Worm (Caenorhabditis elegans): ENCODE results near the gene lron-12.

Gene lron-12

DNA sequence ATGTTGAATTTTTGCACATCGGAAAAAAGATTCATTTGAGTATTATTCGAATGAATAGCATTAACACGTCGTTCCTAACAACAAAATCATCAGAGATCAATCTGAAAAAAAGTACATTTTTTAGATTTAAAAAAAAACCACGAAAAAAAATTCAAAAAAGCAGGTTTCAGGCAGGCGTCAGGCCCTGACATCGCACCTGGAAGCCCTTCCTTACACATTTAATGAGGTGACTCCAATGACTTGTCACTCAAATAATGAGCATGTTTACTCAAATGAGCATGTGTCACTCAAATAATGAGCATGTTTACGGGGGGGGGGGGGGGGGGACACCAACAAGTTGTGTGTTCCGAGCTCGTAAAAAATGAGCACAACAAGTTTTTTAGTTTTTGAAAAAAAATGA, at the start of gene lron-12:
TSS of gene lron-12 (minus strand) at position 101 of the 400 bp plus-strand sequence.
- TF ChIP-seq unc-62 (GFP tag; optimal IDR thresholded peaks at IDR 0.05): no peak

DNA sequence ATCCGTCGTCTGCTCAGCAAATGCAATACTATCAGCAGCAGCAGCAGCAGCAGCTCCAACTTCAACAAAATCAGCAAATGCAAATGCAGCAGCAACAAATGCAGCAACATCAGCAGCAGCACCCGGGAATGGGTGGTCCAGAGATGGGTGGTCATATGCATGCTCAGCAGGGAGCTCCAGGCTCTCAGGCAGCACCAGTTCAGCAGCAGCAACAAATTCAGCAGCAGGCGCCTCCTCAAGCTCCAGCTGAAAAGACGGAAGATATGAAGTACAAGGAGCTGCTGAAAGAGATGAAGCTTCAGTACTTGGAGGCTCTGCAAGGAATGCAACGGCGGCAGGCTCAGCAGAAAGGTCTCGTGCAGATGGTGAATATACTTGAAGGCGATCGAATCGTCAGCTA, 48.7 kb upstream of the lron-12 start:
- no peak for TF ChIP-seq unc-62 (GFP tag; optimal IDR thresholded peaks at IDR 0.05)

DNA sequence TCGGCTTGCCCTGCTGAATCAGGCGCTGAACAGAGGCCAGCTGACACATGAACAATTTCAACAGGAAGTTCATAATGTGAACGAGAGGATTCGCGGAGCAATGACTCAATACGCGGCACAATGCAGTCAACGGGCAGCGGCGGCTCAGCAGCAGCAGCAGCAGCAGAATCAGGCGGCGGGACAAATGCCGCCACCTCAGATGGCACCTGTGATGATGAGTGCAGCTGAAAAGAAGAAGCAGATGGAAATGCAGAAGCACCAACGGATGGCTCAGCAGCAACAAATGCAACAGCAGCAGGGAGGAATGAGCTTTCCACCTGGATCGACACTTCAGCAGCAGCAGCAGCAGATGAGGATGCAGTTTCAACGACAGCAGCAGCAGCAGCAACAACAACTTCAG, 47.0 kb upstream of the lron-12 start:
- TF ChIP-seq unc-62 (GFP tag; optimal IDR thresholded peaks at IDR 0.05): no peak

DNA sequence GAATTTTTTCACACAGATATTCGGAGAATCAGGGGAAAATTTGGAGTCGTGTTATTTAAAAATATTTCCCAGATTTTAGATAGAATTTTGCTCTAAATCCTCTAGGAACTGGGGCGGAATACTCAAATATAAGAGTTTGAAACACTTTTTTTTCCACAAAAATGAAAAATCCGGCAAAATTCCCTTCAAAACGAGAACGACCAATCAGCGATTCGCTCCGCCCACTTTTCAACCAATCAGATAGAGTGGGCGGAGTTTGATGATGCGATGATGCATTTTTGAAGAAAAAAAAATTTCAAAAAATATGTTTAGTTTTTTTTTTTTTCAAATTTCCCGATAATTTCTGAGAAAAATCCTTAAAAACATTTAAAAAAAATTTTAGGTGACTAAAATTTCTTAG, 46.1 kb upstream of the lron-12 start:
- no peak for TF ChIP-seq unc-62 (GFP tag; optimal IDR thresholded peaks at IDR 0.05)

DNA sequence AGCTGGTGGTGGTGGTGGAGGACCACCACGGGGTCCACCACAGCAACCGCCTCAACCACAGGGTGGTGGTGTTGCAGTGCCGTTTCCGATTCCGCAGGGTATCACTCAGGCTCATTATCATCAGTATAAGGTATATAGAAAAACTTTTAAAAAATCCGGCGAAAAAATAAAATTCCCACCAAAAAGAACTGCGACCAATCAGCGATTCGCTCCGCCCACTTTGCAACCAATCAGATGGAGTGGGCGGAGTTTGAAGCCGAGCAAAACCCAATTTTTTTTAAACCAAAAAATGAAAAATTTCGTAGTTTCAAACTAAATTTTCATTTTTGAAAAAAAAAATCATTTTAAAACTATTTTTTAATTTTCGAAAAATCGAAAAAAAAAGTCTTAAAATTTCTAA, 42.6 kb upstream of the lron-12 start:
- TF ChIP-seq unc-62 (GFP tag; optimal IDR thresholded peaks at IDR 0.05): no peak

DNA sequence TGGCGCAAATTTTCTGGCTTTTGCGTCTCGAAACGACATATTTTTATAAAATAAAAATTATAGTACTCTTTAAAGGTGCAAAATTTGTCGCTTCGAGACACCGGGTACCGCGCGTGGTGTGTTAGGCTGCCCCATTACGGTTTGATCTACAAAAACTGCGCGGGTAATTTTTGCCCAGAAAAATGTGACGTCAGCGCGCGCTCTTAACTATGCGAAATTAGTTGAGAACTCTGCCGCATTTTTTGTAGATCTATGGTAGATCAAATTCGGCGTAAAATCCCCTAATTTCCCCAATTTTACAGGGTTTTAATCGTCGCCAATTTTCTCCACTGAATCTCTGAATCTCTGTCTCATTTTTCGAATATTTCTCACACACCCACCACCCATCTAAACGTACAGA, 42.2 kb upstream of the lron-12 start, which contains the start of gene Y75B8A.8:
TSS of gene Y75B8A.8 (plus strand) at position 301 of the 400 bp plus-strand sequence.
- no peak for TF ChIP-seq unc-62 (GFP tag; optimal IDR thresholded peaks at IDR 0.05)

DNA sequence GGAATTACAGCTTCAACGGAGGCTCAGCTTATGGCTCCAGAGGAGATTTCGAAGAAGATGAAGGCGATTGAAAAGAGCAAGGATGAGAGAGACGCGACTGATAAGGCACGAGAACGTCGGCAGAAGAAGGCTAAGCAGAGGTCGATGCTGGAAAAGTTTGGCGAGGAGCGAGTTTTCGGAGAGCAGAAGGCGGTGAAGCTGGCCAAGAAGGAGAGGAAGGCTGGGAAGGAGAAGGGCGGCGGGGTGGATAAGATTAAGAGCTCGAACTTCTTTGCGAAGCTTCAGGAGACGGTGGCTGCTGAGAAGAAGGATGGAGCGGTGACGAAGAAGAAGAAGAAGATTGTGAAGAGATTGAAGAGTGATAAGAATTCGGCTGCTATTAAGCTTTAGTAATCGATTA, 40.9 kb upstream of the lron-12 start:
- TF ChIP-seq unc-62 (GFP tag; optimal IDR thresholded peaks at IDR 0.05): no peak

DNA sequence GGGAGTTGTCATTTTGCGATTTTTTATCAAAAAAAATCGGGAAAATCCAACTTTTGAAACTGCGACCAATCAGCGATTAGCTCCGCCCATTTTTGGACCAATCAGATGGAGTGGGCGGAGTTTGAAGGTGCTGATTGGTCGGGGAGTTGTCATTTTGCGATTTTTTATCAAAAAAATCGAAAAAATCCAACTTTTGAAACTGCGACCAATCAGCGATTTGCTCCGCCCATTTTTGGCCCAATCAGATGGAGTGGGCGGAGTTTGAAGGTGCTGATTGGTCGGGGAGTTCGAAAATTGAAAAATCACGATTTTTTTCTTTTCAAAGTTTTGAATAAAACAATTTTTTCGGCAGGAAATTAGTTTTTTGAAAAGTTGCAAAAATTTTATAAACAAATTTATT, 39.3 kb upstream of the lron-12 start:
- no peak for TF ChIP-seq unc-62 (GFP tag; optimal IDR thresholded peaks at IDR 0.05)

DNA sequence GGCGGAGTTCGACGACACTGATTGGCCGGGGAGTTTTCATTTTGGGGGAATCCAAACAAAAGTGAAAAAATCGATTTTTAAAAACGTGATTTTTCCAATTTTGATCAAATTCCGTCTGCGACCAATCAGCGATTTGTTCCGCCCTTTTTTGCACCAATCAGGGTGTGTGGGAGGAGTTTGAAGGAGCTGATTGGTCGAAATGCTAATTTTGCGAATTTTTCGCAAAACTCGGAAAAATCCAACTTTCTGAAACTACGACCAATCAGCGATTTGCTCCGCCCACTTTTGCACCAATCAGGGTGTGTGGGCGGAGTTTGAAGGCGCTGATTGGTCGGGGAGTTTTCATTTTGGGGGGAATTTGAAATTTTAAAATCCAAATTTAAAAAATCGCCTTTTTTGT, 38.3 kb upstream of the lron-12 start:
- TF ChIP-seq unc-62 (GFP tag; optimal IDR thresholded peaks at IDR 0.05): no peak

DNA sequence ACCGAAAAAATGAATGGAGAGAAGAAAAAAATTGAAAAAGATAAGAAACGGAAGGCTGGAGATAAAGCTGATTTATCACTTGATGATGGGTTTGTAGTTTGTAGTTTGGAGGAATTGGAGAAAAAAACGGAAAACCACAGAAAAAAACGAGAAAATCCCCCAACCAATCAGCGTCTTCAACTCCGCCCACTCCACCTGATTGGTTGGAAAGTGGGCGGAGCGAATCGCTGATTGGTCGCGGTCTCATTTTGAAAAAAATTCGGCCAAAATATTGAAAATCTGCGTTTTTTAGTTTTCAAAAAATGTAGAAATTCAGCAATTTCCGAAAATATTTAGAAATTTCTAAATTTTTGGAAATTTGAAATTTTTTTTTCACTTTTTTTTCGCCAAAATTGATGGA, 37.5 kb upstream of the lron-12 start:
- TF ChIP-seq unc-62 (GFP tag; optimal IDR thresholded peaks at IDR 0.05): no peak

DNA sequence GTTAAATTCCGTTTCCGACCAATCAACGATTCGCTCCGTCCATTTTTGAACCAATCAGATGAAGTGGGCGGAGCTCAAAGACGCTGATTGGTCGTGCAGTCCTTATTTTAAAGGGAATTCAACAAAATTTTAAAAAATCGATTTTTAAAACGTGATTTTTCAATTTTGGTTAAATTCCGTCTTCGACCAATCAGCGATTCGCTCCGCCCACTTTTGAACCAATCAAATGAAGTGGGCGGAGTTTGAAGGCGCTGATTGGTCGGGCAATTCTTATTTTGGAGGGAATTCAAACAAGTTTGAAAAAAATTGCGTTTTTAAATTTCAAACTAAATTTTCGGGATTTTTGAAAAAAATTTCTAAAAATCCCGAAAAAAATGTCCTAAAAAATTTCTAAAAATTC, 35.2 kb upstream of the lron-12 start:
- TF ChIP-seq unc-62 (GFP tag; optimal IDR thresholded peaks at IDR 0.05): no peak

DNA sequence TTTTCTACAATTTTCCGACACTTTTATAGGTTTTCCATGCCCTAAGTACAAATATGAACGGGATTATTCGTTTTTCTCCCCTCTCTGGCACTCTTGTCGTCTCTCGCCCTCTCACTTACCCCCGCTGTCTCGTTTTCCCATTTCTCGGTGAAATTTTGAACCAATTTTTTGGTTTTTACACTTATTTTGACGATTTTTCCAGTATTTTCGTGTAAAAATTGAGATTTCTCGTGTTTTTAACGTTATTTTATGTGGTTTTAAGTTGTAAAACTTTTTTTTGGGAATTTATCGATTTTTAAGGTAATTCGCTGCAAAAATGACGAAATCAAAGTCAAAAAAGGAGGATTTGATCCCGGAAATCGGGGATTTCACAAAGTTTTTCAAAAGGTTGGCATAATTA, 34.3 kb upstream of the lron-12 start, which contains the start of gene Y75B8A.7:
TSS of gene Y75B8A.7 (plus strand) at position 301 of the 400 bp plus-strand sequence.
- TF ChIP-seq unc-62 (GFP tag; optimal IDR thresholded peaks at IDR 0.05): no peak

DNA sequence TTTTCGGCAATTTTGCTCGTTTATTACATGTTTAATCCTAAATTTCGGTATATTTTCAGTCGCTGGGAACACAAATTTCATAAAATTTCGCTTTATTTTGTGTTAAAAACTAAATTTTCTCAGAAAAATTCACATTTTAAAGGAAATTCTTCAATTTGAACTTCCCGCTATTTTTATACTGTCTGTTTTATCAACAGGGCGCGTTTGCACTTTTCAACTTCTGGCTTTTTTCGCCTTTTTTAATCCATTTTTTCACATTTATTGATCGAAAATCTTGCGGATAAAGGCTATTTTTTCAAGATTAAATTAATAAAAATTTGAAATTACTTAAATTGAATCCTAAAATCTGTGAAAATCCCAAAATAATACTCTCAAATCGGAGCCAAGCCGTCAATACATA, 33.9 kb upstream of the lron-12 start:
- no peak for TF ChIP-seq unc-62 (GFP tag; optimal IDR thresholded peaks at IDR 0.05)

DNA sequence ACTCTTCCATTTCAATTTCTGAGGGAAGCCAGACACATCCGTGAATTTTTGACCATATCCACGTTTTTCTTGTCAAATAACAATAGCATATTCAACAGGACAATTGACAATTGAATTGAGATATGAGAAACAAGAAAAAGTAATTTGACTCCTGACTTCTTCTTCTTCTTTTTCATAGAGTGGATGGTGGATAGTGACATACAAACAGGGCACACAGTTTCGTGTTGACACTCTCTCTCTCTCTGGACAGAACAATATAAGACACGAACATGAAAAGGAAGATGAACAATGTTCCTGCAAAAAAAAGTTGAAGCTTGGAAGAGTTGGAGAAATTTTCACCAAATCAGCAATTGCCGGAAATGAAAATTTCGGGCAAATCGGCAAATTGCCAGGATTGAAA, 32.8 kb upstream of the lron-12 start:
- no peak for TF ChIP-seq unc-62 (GFP tag; optimal IDR thresholded peaks at IDR 0.05)

DNA sequence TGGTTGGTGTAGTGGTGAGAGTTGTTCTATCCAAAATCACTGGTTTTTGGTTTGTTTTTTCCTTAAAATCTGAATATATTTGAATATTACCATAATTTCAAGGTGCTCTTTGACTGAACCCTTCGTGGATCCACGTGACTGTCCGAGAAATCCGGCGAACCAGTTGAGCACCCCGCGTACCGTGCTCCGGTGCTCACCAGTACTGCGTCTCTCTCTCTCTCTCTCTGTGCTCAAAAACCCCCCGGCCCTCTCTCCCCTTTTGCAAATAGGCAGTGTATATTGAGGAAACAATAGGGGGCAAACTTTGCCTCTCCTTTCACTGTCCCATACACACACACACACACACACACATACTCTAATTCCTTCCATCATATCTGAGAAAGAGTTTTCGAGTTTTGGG, 31.7 kb upstream of the lron-12 start:
- no peak for TF ChIP-seq unc-62 (GFP tag; optimal IDR thresholded peaks at IDR 0.05)

DNA sequence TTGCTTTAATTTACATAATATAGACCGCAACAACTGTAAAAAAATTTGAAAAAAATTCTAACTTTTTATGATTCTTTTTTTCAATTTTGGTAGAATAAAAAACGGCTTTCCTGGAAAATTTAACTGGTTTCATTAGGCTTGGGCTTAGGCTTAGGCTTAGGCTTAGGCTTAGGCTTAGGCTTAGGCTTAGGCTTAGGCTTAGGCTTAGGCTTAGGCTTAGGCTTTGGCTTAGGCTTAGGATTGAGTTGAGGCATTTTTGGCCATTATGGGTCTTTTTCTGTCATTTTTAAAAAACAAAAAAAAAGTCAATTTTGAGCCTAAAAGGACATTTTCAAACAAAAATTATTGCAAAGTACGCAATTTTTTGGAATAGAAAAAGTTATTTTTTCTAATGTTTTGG, 25.5 kb upstream of the lron-12 start:
- no peak for TF ChIP-seq unc-62 (GFP tag; optimal IDR thresholded peaks at IDR 0.05)

DNA sequence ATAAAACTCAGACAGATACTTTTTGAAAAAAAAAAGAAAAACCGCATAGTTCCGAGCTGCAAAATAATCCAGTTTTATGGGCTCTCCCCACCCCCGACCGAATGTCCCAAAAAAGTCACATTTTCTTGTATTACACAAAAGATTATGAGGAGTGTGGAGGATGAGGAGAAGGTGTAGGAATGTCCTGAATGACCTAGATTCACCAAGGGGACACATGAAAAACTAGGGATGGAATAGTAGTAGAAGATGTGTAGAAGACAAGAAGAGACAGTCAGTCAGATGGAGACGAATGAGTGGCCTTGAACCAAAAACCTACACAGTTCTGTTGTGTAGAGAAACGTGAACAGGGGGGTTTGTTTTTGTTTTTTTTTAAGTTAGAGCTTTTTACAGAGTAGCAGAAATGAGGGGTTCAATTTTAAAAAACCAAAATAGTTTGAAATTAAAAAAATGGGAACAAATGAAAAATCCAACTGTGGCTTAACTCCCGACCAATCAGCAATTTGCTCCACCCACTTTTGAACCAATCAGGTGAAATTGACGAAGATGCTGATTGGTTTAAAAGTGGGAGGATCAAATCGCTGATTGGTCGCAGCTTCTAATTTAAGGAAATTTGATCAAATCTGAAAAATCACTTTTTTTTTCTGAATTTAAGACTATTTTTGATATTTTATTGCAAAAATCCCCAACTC, 24.3 kb upstream of the lron-12 start:
- no peak for TF ChIP-seq unc-62 (GFP tag; optimal IDR thresholded peaks at IDR 0.05)

DNA sequence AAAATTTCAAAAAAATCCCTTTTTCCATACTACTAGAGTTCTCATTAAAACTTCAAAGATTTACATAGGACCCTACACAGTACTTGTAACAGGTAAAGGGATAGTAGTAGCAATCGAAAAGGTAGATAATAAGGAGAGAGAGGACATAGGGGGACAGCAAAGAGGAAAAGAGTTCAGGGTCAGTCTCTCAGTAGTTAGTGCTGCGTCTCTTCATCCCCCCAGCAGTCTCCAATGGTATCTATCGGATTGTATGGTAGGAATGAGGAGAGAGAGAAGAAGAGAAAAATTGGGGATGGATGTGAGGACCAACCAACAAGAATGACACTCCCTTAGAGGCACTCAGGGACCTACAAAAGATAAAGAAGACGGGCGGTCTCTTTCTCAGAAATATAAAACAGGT, 21.2 kb upstream of the lron-12 start:
- no peak for TF ChIP-seq unc-62 (GFP tag; optimal IDR thresholded peaks at IDR 0.05)

Data from whole organism, dauer.